Worm (Caenorhabditis elegans): ENCODE data around the gene flp-16.

ce11 chrII:13243021-13243420, 7.9 kb downstream of the flp-16 start, which contains the start of gene F15D4.4:
- TF ChIP-seq mep-1 (tag; optimal IDR thresholded peaks at IDR 0.05): no peak
- no peak for TF ChIP-seq pha-4 (tag; optimal IDR thresholded peaks at IDR 0.05)
- TF ChIP-seq unc-120 (tag; optimal IDR thresholded peaks at IDR 0.05; ENCODE audit: poor library complexity, severe bottlenecking): no peak
- no peak for TF ChIP-seq sptf-1 (tag; optimal IDR thresholded peaks at IDR 0.05)
- TF ChIP-seq bed-3 (GFP tag; optimal IDR thresholded peaks at IDR 0.05): no peak
- no peak for TF ChIP-seq cnd-1 (tag; optimal IDR thresholded peaks at IDR 0.05)
- TF ChIP-seq snpc-4 (tag; optimal IDR thresholded peaks at IDR 0.05): no peak
- no peak for TF ChIP-seq ces-1 (GFP tag; optimal IDR thresholded peaks at IDR 0.05)
- no peak for TF ChIP-seq nhr-76 (tag; optimal IDR thresholded peaks at IDR 0.05)
- TF ChIP-seq nhr-28 (tag; optimal IDR thresholded peaks at IDR 0.05): no peak
- no peak for TF ChIP-seq lsy-2 (tag; optimal IDR thresholded peaks at IDR 0.05)

All from whole organism, mixed stage, embryonic.